Worm (Caenorhabditis elegans) whole organism, L4 larva: ENCODE data around the gene M03C11.1.

Experiments used
- R02D3.7 ChIP-seq: fragments of 150-350 bp; sonication (generic microtip); optimal IDR thresholded peaks from 3 replicates; lab custom pipeline; 2014; ENCODE audit warnings: missing biosample characterization, missing genetic modification characterization
- Y105C5A.15 ChIP-seq: fragments of 200-800 bp; sonication (Bioruptor generic); IDR thresholded peaks from 2 replicates; pipeline ENCODE4 v1.3.6; 2022; ENCODE audit warnings: missing genetic modification characterization, missing compliant biosample characterization
- Y48G9A.11 ChIP-seq: fragments of 200-800 bp; sonication (Bioruptor generic); IDR thresholded peaks from 2 replicates; pipeline ENCODE4 v1.3.6; 2022; ENCODE audit warnings: missing genetic modification reagents, missing genetic modification characterization, missing compliant biosample characterization
- Y5F2A.4 ChIP-seq: fragments of 200-800 bp; sonication (Bioruptor generic); optimal IDR thresholded peaks from 2 replicates; lab custom pipeline; 2018; ENCODE audit warnings: mild to moderate bottlenecking, missing genetic modification characterization, missing compliant biosample characterization
- aly-2 ChIP-seq: sonication (generic microtip); optimal IDR thresholded peaks from 2 replicates; lab custom pipeline; 2018; ENCODE audit warnings: missing biosample characterization, missing genetic modification characterization
- arid-1 ChIP-seq: fragments of 200-800 bp; sonication (Bioruptor generic); conservative IDR thresholded peaks from 2 replicates; pipeline ENCODE4 v1.3.6; 2022; ENCODE audit warnings: missing genetic modification reagents, missing genetic modification characterization, missing compliant biosample characterization
- ceh-20 ChIP-seq: fragments of 200-800 bp; sonication (Bioruptor generic); IDR thresholded peaks from 2 replicates; pipeline ENCODE4 v1.3.6; 2022; ENCODE audit warnings: missing genetic modification reagents, missing genetic modification characterization, missing compliant biosample characterization
- ceh-28 ChIP-seq: fragments of 150-350 bp; optimal IDR thresholded peaks from 2 replicates; lab custom pipeline; 2014; ENCODE audit warnings: missing biosample characterization, missing genetic modification reagents, missing genetic modification characterization
- ceh-32 ChIP-seq: sonication (generic microtip); optimal IDR thresholded peaks from 2 replicates; lab custom pipeline; 2016; ENCODE audit warnings: mild to moderate bottlenecking, missing genetic modification characterization, missing compliant biosample characterization; ENCODE audit not compliant: poor library complexity
- ceh-44 ChIP-seq: fragments of 200-800 bp; sonication (Bioruptor generic); IDR thresholded peaks from 2 replicates; pipeline ENCODE4 v1.3.6; 2022; ENCODE audit warnings: missing genetic modification reagents, missing genetic modification characterization, missing compliant biosample characterization
- ceh-62 ChIP-seq: sonication (generic microtip); optimal IDR thresholded peaks from 2 replicates; lab custom pipeline; 2017; ENCODE audit warnings: missing biosample characterization, missing genetic modification characterization
- cey-2 ChIP-seq: sonication (generic microtip); optimal IDR thresholded peaks from 3 replicates; lab custom pipeline; 2017; ENCODE audit warnings: missing genetic modification characterization, mild to moderate bottlenecking, missing compliant biosample characterization, antibody characterized with exemption, borderline replicate concordance; ENCODE audit not compliant: insufficient read depth
- daf-16 ChIP-seq, 3 experiments: sonication (generic microtip); optimal IDR thresholded peaks; 2 replicates each; lab custom pipeline; 2016 to 2017; ENCODE audit warnings: missing genetic modification characterization in 3 of 3, missing genetic modification reagents in 3 of 3, mild to moderate bottlenecking in 2 of 3, missing compliant biosample characterization in 2 of 3, missing biosample characterization in 1 of 3, moderate library complexity in 1 of 3
- daf-19 ChIP-seq: fragments of 200-800 bp; sonication (Bioruptor generic); conservative IDR thresholded peaks from 2 replicates; pipeline ENCODE4 v1.3.6; 2022; ENCODE audit warnings: missing genetic modification characterization, missing compliant biosample characterization
- dmd-6 ChIP-seq: fragments of 200-800 bp; sonication (Bioruptor generic); IDR thresholded peaks from 2 replicates; pipeline ENCODE4 v1.3.6; 2022; ENCODE audit warnings: missing genetic modification reagents, missing genetic modification characterization, missing compliant biosample characterization
- dmd-8 ChIP-seq: fragments of 200-800 bp; sonication (Bioruptor generic); IDR thresholded peaks from 2 replicates; pipeline ENCODE4 v1.3.6; 2022; ENCODE audit warnings: missing genetic modification characterization, missing compliant biosample characterization
- dmd-9 ChIP-seq: fragments of 200-800 bp; sonication (Bioruptor generic); IDR thresholded peaks from 2 replicates; pipeline ENCODE4 v1.3.6; 2022; ENCODE audit warnings: missing genetic modification reagents, missing genetic modification characterization, missing compliant biosample characterization
- dpl-1 ChIP-seq: fragments of 150-350 bp; optimal IDR thresholded peaks from 2 replicates; lab custom pipeline; 2014; ENCODE audit warnings: missing biosample characterization, missing genetic modification reagents, missing genetic modification characterization
- egl-43 ChIP-seq: fragments of 200-800 bp; sonication (Bioruptor generic); IDR thresholded peaks from 2 replicates; pipeline ENCODE4 v1.3.6; 2022; ENCODE audit warnings: missing genetic modification reagents, missing genetic modification characterization, missing compliant biosample characterization
- fos-1 ChIP-seq: fragments of 150-350 bp; optimal IDR thresholded peaks from 2 replicates; lab custom pipeline; 2014; ENCODE audit warnings: missing biosample characterization, missing genetic modification characterization
- hif-1 ChIP-seq, 2 experiments: sonication (generic microtip); optimal IDR thresholded peaks; 2 replicates each; lab custom pipeline; 2016 to 2017; ENCODE audit warnings: missing compliant biosample characterization in 2 of 2, missing genetic modification characterization in 2 of 2, missing genetic modification reagents in 2 of 2, missing genotype in 2 of 2, mild to moderate bottlenecking in 1 of 2
- hlh-30 ChIP-seq: sonication (generic microtip); optimal IDR thresholded peaks from 2 replicates; lab custom pipeline; 2017; ENCODE audit warnings: antibody characterized with exemption, mild to moderate bottlenecking, missing genetic modification characterization, missing compliant biosample characterization; ENCODE audit not compliant: insufficient read depth
- hmg-1.1 ChIP-seq: fragments of 200-800 bp; sonication (Bioruptor generic); IDR thresholded peaks from 2 replicates; pipeline ENCODE4 v1.3.6; 2022; ENCODE audit warnings: missing genetic modification reagents, missing genetic modification characterization, missing compliant biosample characterization
- lim-7 ChIP-seq: fragments of 200-800 bp; sonication (Bioruptor generic); IDR thresholded peaks from 2 replicates; pipeline ENCODE4 v1.3.6; 2022; ENCODE audit warnings: missing genetic modification characterization, missing compliant biosample characterization
- lin-29 ChIP-seq: fragments of 200-800 bp; sonication (Bioruptor generic); IDR thresholded peaks from 2 replicates; pipeline ENCODE4 v1.3.6; 2022; ENCODE audit warnings: missing genetic modification reagents, missing genetic modification characterization, missing compliant biosample characterization
- lsy-2 ChIP-seq, 2 experiments: fragments of 150-350 bp in 1 of 2; sonication (generic microtip) in 1 of 2; optimal IDR thresholded peaks; 2 replicates each; lab custom pipeline; 2014 to 2017; ENCODE audit warnings: missing biosample characterization in 2 of 2, missing genetic modification characterization in 2 of 2
- mdt-29 ChIP-seq: fragments of 200-800 bp; sonication (Bioruptor generic); IDR thresholded peaks from 2 replicates; pipeline ENCODE4 v1.3.6; 2022; ENCODE audit warnings: missing genetic modification reagents, missing genetic modification characterization, missing compliant biosample characterization
- mep-1 ChIP-seq: fragments of 150-350 bp; sonication (generic microtip); optimal IDR thresholded peaks from 3 replicates; lab custom pipeline; 2014; ENCODE audit warnings: missing biosample characterization, missing genetic modification characterization
- mes-2 ChIP-seq: sonication (generic microtip); optimal IDR thresholded peaks from 2 replicates; lab custom pipeline; 2016; ENCODE audit warnings: missing genotype, mild to moderate bottlenecking, missing genetic modification characterization, missing compliant biosample characterization; ENCODE audit not compliant: poor library complexity, severe bottlenecking
- mxl-2 ChIP-seq: fragments of 200-800 bp; sonication (Bioruptor generic); conservative IDR thresholded peaks from 2 replicates; pipeline ENCODE4 v1.3.6; 2022; ENCODE audit warnings: missing genetic modification reagents, missing genetic modification characterization, missing compliant biosample characterization
- mxl-3 ChIP-seq: fragments of 200-800 bp; sonication (Bioruptor generic); optimal IDR thresholded peaks from 2 replicates; lab custom pipeline; 2018; ENCODE audit warnings: mild to moderate bottlenecking, missing genetic modification characterization, missing compliant biosample characterization
- nhr-11 ChIP-seq: fragments of 150-350 bp; optimal IDR thresholded peaks from 2 replicates; lab custom pipeline; 2014; ENCODE audit warnings: missing biosample characterization, missing genetic modification characterization
- nhr-111 ChIP-seq: fragments of 200-800 bp; sonication (Bioruptor generic); optimal IDR thresholded peaks from 2 replicates; lab custom pipeline; 2018; ENCODE audit warnings: mild to moderate bottlenecking, missing genetic modification characterization, missing compliant biosample characterization
- nhr-48 ChIP-seq: sonication (generic microtip); optimal IDR thresholded peaks from 2 replicates; lab custom pipeline; 2016; ENCODE audit warnings: mild to moderate bottlenecking, missing genetic modification characterization, missing compliant biosample characterization
- php-3 ChIP-seq: fragments of 200-800 bp; sonication (Bioruptor generic); IDR thresholded peaks from 2 replicates; pipeline ENCODE4 v1.3.6; 2022; ENCODE audit warnings: missing genetic modification reagents, missing genetic modification characterization, missing compliant biosample characterization
- rbr-2 ChIP-seq: sonication (generic microtip); optimal IDR thresholded peaks from 2 replicates; lab custom pipeline; 2016; ENCODE audit warnings: missing genotype, missing genetic modification characterization, missing compliant biosample characterization
- sdz-12 ChIP-seq: fragments of 200-800 bp; sonication (Bioruptor generic); optimal IDR thresholded peaks from 2 replicates; lab custom pipeline; 2018; ENCODE audit warnings: mild to moderate bottlenecking, missing genetic modification characterization, missing compliant biosample characterization
- skn-1 ChIP-seq: fragments of 150-350 bp; optimal IDR thresholded peaks from 2 replicates; lab custom pipeline; 2014; ENCODE audit warnings: missing biosample characterization, missing genetic modification characterization
- snpc-4 ChIP-seq: fragments of 150-350 bp; optimal IDR thresholded peaks from 2 replicates; lab custom pipeline; 2014; ENCODE audit warnings: missing biosample characterization, missing genetic modification characterization
- spr-3 ChIP-seq: fragments of 200-800 bp; sonication (Bioruptor generic); optimal IDR thresholded peaks from 2 replicates; lab custom pipeline; 2018; ENCODE audit warnings: mild to moderate bottlenecking, missing genetic modification characterization, missing compliant biosample characterization
- unc-39 ChIP-seq: sonication (generic microtip); optimal IDR thresholded peaks from 2 replicates; lab custom pipeline; 2017; ENCODE audit warnings: missing biosample characterization, missing genetic modification characterization
- unc-62 ChIP-seq, 3 experiments: fragments of 150-350 bp in 1 of 3; sonication (generic microtip); optimal IDR thresholded peaks in 2 of 3; peaks in 1 of 3; 1 replicate in 1 of 3; 2 replicates in 2 of 3; lab custom pipeline; 2014 to 2017; ENCODE audit warnings: missing biosample characterization in 3 of 3, missing genetic modification characterization in 3 of 3, missing genetic modification reagents in 3 of 3, missing genotype in 1 of 3
- zip-11 ChIP-seq: fragments of 200-800 bp; sonication (Bioruptor generic); IDR thresholded peaks from 2 replicates; pipeline ENCODE4 v1.3.6; 2022; ENCODE audit warnings: missing genetic modification characterization, missing compliant biosample characterization
- ztf-11 ChIP-seq: fragments of 150-350 bp; optimal IDR thresholded peaks from 2 replicates; lab custom pipeline; 2014; ENCODE audit warnings: missing biosample characterization, missing genetic modification characterization

The M03C11.1 gene

ce11 chrIII:10435938-10436842 is 40.3 kb upstream of the M03C11.1 start, which contains the start of the genes smrd-1 and enu-3.1 (continued):
- TF ChIP-seq mep-1 (tag; lab: Kevin White, UChicago), result peak; percentile 65
- TF ChIP-seq dmd-6 (GFP tag; lab: Robert Waterston, UW), result peak; percentile 47
- peak; percentile 62; the same call in 1 of the 2 replicates for TF ChIP-seq lim-7 (GFP tag; lab: Robert Waterston, UW)
- peak; percentile 94 for TF ChIP-seq mes-2
- peak; percentile 73 for TF ChIP-seq hmg-1.1
- peak; percentile 57; the same call in 1 of the 2 replicates for TF ChIP-seq Y48G9A.11 (GFP tag; lab: Robert Waterston, UW)
- TF ChIP-seq, all 104 proteins: peak for 32; not testable (repeated sequence) for 72

ce11 chrIII:10432104-10432503 is 36.2 kb upstream of the M03C11.1 start:
- no peak for TF ChIP-seq ceh-62
- TF ChIP-seq ceh-28 (tag; lab: Kevin White, UChicago), result no peak
- TF ChIP-seq ceh-32 (tag; lab: Kevin White, UChicago), result no peak
- TF ChIP-seq ceh-44 (GFP tag; lab: Robert Waterston, UW), result peak; percentile 52; the same call in 1 of the 2 replicates
- peak in 1 of 2 experiments; percentile 18 for TF ChIP-seq unc-62 (GFP tag; optimal IDR thresholded peaks at IDR 0.05 in 1 of 2; lab: Kevin White, UChicago)
- no peak for TF ChIP-seq unc-62 (tag; optimal IDR thresholded peaks at IDR 0.05; lab: Kevin White, UChicago)
- TF ChIP-seq cey-2 (tag; lab: Kevin White, UChicago), result no peak
- TF ChIP-seq mdt-29, result no peak
- TF ChIP-seq fos-1 (tag; lab: Kevin White, UChicago), result no peak
- peak in 1 of 2 experiments; percentile 20 for TF ChIP-seq lsy-2 (tag; optimal IDR thresholded peaks at IDR 0.05; lab: Kevin White, UChicago)
- no peak for TF ChIP-seq daf-16 (GFP tag; optimal IDR thresholded peaks at IDR 0.05; lab: Kevin White, UChicago)
- peak; percentile 18 for TF ChIP-seq daf-16 (tag; optimal IDR thresholded peaks at IDR 0.05; lab: Kevin White, UChicago)
- TF ChIP-seq mxl-3 (GFP tag; lab: Kevin White, UChicago), result no peak
- TF ChIP-seq zip-11 (GFP tag; lab: Robert Waterston, UW), result no peak
- TF ChIP-seq arid-1 (GFP tag; lab: Robert Waterston, UW), result no peak
- no peak for TF ChIP-seq lim-7 (GFP tag; lab: Robert Waterston, UW)
- TF ChIP-seq php-3 (GFP tag; lab: Robert Waterston, UW), result no peak
- no peak for TF ChIP-seq ztf-11
- TF ChIP-seq dpl-1 (GFP tag; lab: Kevin White, UChicago), result no peak
- TF ChIP-seq Y5F2A.4, result no peak
- no peak for TF ChIP-seq nhr-48 (tag; lab: Kevin White, UChicago)
- TF ChIP-seq dmd-8 (GFP tag; lab: Robert Waterston, UW), result no peak
- no peak for TF ChIP-seq spr-3 (GFP tag; lab: Kevin White, UChicago)
- TF ChIP-seq rbr-2 (tag; lab: Kevin White, UChicago), result peak; percentile 13
- TF ChIP-seq egl-43 (GFP tag; lab: Robert Waterston, UW), result 0 out of 2 replicates have a peak, but pooled peaks have one; percentile 66
- TF ChIP-seq dmd-9 (GFP tag; lab: Robert Waterston, UW), result 0 out of 2 replicates have a peak, but pooled peaks have one; percentile 28
- no peak for TF ChIP-seq unc-39 (tag; lab: Kevin White, UChicago)
- no peak for TF ChIP-seq hlh-30
- TF ChIP-seq daf-19 (GFP tag; lab: Robert Waterston, UW), result no peak
- TF ChIP-seq nhr-11 (tag; lab: Kevin White, UChicago), result peak; percentile 41
- no peak for TF ChIP-seq mes-2
- TF ChIP-seq nhr-111 (GFP tag; lab: Kevin White, UChicago), result no peak
- TF ChIP-seq lin-29, result no peak
- TF ChIP-seq Y105C5A.15 (GFP tag; lab: Robert Waterston, UW), result no peak
- no peak for TF ChIP-seq R02D3.7
- TF ChIP-seq mxl-2 (GFP tag; lab: Robert Waterston, UW), result no peak
- TF ChIP-seq ceh-20 (GFP tag; lab: Robert Waterston, UW), result no peak
- no peak for TF ChIP-seq skn-1
- no peak for TF ChIP-seq aly-2
- TF ChIP-seq hif-1 (tag; optimal IDR thresholded peaks at IDR 0.05; lab: Kevin White, UChicago), result no peak
- TF ChIP-seq snpc-4 (tag; lab: Kevin White, UChicago), result no peak
- no peak for TF ChIP-seq sdz-12 (GFP tag; lab: Kevin White, UChicago)
